Worm (Caenorhabditis elegans) whole organism, L3 larva: Measurements from ENCODE around the gene F54B11.5.

Experiments
- egl-27 ChIP-seq: sonication (generic microtip); optimal IDR thresholded peaks from 4 replicates; lab custom pipeline; 2017; ENCODE audit warnings: missing biosample characterization, missing genetic modification reagents, missing genetic modification characterization
- lin-39 ChIP-seq: fragments of 150-350 bp; optimal IDR thresholded peaks from 2 replicates; lab custom pipeline; 2018; ENCODE audit warnings: missing biosample characterization, missing genetic modification reagents, missing genetic modification characterization
- nhr-25 ChIP-seq: sonication (generic microtip); optimal IDR thresholded peaks from 2 replicates; lab custom pipeline; 2017; ENCODE audit warnings: missing biosample characterization, missing genetic modification characterization
- pha-4 ChIP-seq: fragments of 150-350 bp; optimal IDR thresholded peaks from 2 replicates; lab custom pipeline; 2014; ENCODE audit warnings: missing biosample characterization, missing genetic modification reagents, missing genetic modification characterization
- unc-62 ChIP-seq: fragments of 150-350 bp; sonication (generic microtip); optimal IDR thresholded peaks from 4 replicates; lab custom pipeline; 2014; ENCODE audit warnings: missing biosample characterization, missing genetic modification reagents, missing genetic modification characterization
- ztf-11 ChIP-seq: fragments of 150-350 bp; optimal IDR thresholded peaks from 2 replicates; lab custom pipeline; 2014; ENCODE audit warnings: missing biosample characterization, missing genetic modification characterization

DNA sequence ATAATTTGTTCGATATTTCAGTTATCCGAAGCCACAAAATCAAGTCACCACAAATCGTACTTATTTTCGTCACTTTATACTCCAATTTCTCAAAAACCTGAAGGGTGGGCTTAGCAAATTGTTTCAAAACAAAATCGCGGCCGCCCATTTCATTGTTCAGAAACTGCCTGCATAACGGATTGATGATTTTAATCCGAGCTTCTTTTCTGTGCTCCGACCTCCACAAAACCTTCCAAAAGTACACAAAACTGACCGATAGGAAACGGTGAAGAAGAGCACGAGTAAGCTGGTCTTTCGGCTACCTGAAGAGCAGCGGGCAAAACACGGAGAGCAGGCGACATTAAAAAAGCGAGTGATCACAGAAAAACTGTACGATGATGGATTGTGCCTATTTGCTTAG, 29.4 kb downstream of the F54B11.5 start, which contains the start of gene R01E6.2:
- TF ChIP-seq lin-39 (tag; lab: Kevin White, UChicago) (no peak), nhr-25 (no peak), ztf-11 (tag; lab: Kevin White, UChicago) (no peak), pha-4 (tag; lab: Kevin White, UChicago) (no peak), unc-62 (no peak), egl-27 (tag; lab: Kevin White, UChicago) (no peak)
